Fruit fly (Drosophila melanogaster) whole organism, prepupa: ENCODE measurements around the gene dlp.

Experiments
- Blimp-1 ChIP-seq: fragments of 200-800 bp; sonication (Bioruptor generic); optimal IDR thresholded peaks from 3 replicates; lab custom pipeline; 2017; ENCODE audit warnings: missing biosample characterization, missing genetic modification characterization, mild to moderate bottlenecking, moderate library complexity, missing genetic modification reagents
- CG10631 ChIP-seq: fragments of 200-800 bp; sonication (Bioruptor generic); optimal IDR thresholded peaks from 2 replicates; lab custom pipeline; 2016; ENCODE audit warnings: missing biosample characterization, missing genetic modification characterization
- CG10669 ChIP-seq: fragments of 200-800 bp; sonication (Bioruptor generic); optimal IDR thresholded peaks from 3 replicates; lab custom pipeline; 2018; ENCODE audit warnings: missing biosample characterization, mild to moderate bottlenecking, missing genetic modification characterization, moderate library complexity
- CG11294 ChIP-seq: fragments of 200-800 bp; sonication (Bioruptor generic); IDR thresholded peaks from 2 replicates; pipeline ENCODE4 v1.3.6; 2022; ENCODE audit warnings: missing biosample characterization, missing genetic modification characterization
- CG11762 ChIP-seq: fragments of 200-800 bp; sonication (Bioruptor generic); optimal IDR thresholded peaks from 3 replicates; lab custom pipeline; 2016; ENCODE audit warnings: missing biosample characterization, missing genetic modification characterization; ENCODE audit not compliant: insufficient read depth
- CG11902 ChIP-seq: fragments of 200-800 bp; sonication (Bioruptor generic); optimal IDR thresholded peaks from 3 replicates; lab custom pipeline; 2016; ENCODE audit warnings: missing biosample characterization, missing genetic modification characterization
- CG15336 ChIP-seq: fragments of 200-800 bp; sonication (Bioruptor generic); IDR thresholded peaks from 2 replicates; pipeline ENCODE4 v1.3.6; 2022; ENCODE audit warnings: missing biosample characterization, missing genetic modification characterization
- CG1621 ChIP-seq: fragments of 200-800 bp; sonication (Bioruptor generic); optimal IDR thresholded peaks from 3 replicates; lab custom pipeline; 2018; ENCODE audit warnings: missing biosample characterization, mild to moderate bottlenecking, missing genetic modification characterization
- CG31627 ChIP-seq: fragments of 200-800 bp; sonication (Bioruptor generic); optimal IDR thresholded peaks from 3 replicates; lab custom pipeline; 2016; ENCODE audit warnings: missing biosample characterization, missing genetic modification characterization
- CG32006 ChIP-seq: fragments of 200-800 bp; sonication (Bioruptor generic); optimal IDR thresholded peaks from 3 replicates; lab custom pipeline; 2017; ENCODE audit warnings: missing biosample characterization, mild to moderate bottlenecking, missing genetic modification characterization
- CG34406 ChIP-seq: fragments of 200-800 bp; sonication (Bioruptor generic); optimal IDR thresholded peaks from 3 replicates; lab custom pipeline; 2016; ENCODE audit warnings: missing biosample characterization, missing genetic modification characterization
- CG6163 ChIP-seq: fragments of 200-800 bp; sonication (Bioruptor generic); IDR thresholded peaks from 3 replicates; pipeline ENCODE4 v1.3.6; 2022; ENCODE audit warnings: missing biosample characterization, missing genetic modification characterization
- CG9139 ChIP-seq: fragments of 200-800 bp; sonication (Bioruptor generic); optimal IDR thresholded peaks from 3 replicates; lab custom pipeline; 2017; ENCODE audit warnings: missing biosample characterization, mild to moderate bottlenecking, missing genetic modification characterization
- Eip75B ChIP-seq: fragments of 200-800 bp; sonication (Bioruptor generic); optimal IDR thresholded peaks from 3 replicates; lab custom pipeline; 2016; ENCODE audit warnings: missing biosample characterization, missing genetic modification characterization
- Eip78C ChIP-seq: fragments of 200-800 bp; sonication (Bioruptor generic); peaks from one replicate; lab custom pipeline; 2016; ENCODE audit warnings: missing biosample characterization, missing genetic modification characterization
- Eip93F ChIP-seq: fragments of 200-800 bp; sonication (Bioruptor generic); optimal IDR thresholded peaks from 2 replicates; lab custom pipeline; 2016; ENCODE audit warnings: missing biosample characterization, mild to moderate bottlenecking, missing genetic modification characterization
- Ets96B ChIP-seq: fragments of 200-800 bp; optimal IDR thresholded peaks from 2 replicates; lab custom pipeline; 2019; ENCODE audit warnings: missing biosample characterization, mild to moderate bottlenecking, missing genetic modification characterization, moderate library complexity
- Hr39 ChIP-seq: fragments of 200-800 bp; sonication (Bioruptor generic); optimal IDR thresholded peaks from 2 replicates; lab custom pipeline; 2016; ENCODE audit warnings: missing biosample characterization, missing genetic modification characterization
- Hr4 ChIP-seq: fragments of 200-800 bp; sonication (Bioruptor generic); optimal IDR thresholded peaks from 3 replicates; lab custom pipeline; 2016; ENCODE audit warnings: missing biosample characterization, missing genetic modification characterization
- Smox ChIP-seq: fragments of 200-800 bp; sonication (Bioruptor generic); optimal IDR thresholded peaks from 3 replicates; lab custom pipeline; 2016; ENCODE audit warnings: missing biosample characterization, missing genetic modification characterization
- Sox102F ChIP-seq: fragments of 200-800 bp; sonication (Bioruptor generic); optimal IDR thresholded peaks from 2 replicates; lab custom pipeline; 2016; ENCODE audit warnings: missing biosample characterization, mild to moderate bottlenecking, missing genetic modification characterization
- Sox14 ChIP-seq: fragments of 200-800 bp; sonication (Bioruptor generic); optimal IDR thresholded peaks from 3 replicates; lab custom pipeline; 2016; ENCODE audit warnings: missing biosample characterization, missing genetic modification characterization
- acj6 ChIP-seq: fragments of 200-800 bp; sonication (Bioruptor generic); optimal IDR thresholded peaks from 3 replicates; lab custom pipeline; 2016; ENCODE audit warnings: missing biosample characterization, missing genetic modification characterization
- dac ChIP-seq: fragments of 200-800 bp; sonication (Bioruptor generic); optimal IDR thresholded peaks from 2 replicates; lab custom pipeline; 2017; ENCODE audit warnings: missing biosample characterization, mild to moderate bottlenecking, missing genetic modification characterization
- fd85E ChIP-seq: fragments of 200-800 bp; sonication (Bioruptor generic); optimal IDR thresholded peaks from 3 replicates; lab custom pipeline; 2016; ENCODE audit warnings: missing biosample characterization, missing genetic modification characterization
- fkh ChIP-seq: fragments of 200-800 bp; sonication (Bioruptor generic); optimal IDR thresholded peaks from 3 replicates; lab custom pipeline; 2017; ENCODE audit warnings: missing biosample characterization, mild to moderate bottlenecking, missing genetic modification characterization, moderate library complexity
- net ChIP-seq: fragments of 200-800 bp; sonication (Bioruptor generic); optimal IDR thresholded peaks from 3 replicates; lab custom pipeline; 2016; ENCODE audit warnings: missing biosample characterization, missing genetic modification characterization
- pdm3 ChIP-seq: fragments of 200-800 bp; sonication (Bioruptor generic); optimal IDR thresholded peaks from 3 replicates; lab custom pipeline; 2016; ENCODE audit warnings: missing biosample characterization, missing genetic modification characterization
- svp ChIP-seq: fragments of 200-800 bp; sonication (Bioruptor generic); peaks from one replicate; lab custom pipeline; 2016; ENCODE audit warnings: missing biosample characterization, missing genetic modification characterization
- topi ChIP-seq: fragments of 200-800 bp; sonication (Bioruptor generic); optimal IDR thresholded peaks from 3 replicates; lab custom pipeline; 2016; ENCODE audit warnings: missing biosample characterization, missing genetic modification characterization

The dlp gene

dm6 chr3L:14631964-14632758 lies at the start of gene dlp, which contains the start of gene RecQ5 (continued):
- TF ChIP-seq CG1621 (tag; lab: Kevin White, UChicago) (peak; percentile 34), CG11902 (GFP tag; lab: Kevin White, UChicago) (peak; percentile 60), Ets96B (tag; lab: Kevin White, UChicago) (peak; percentile 73), CG34406 (peak; percentile 77), fd85E (GFP tag; lab: Kevin White, UChicago) (no peak), pdm3 (GFP tag; lab: Kevin White, UChicago) (peak; percentile 78), Blimp-1 (GFP tag; lab: Kevin White, UChicago) (no peak), CG6163 (GFP tag; lab: Robert Waterston, UW) (peak; percentile 74), CG11762 (GFP tag; lab: Kevin White, UChicago) (peak; percentile 70), CG15336 (GFP tag; lab: Robert Waterston, UW) (peak; percentile 71)

DNA sequence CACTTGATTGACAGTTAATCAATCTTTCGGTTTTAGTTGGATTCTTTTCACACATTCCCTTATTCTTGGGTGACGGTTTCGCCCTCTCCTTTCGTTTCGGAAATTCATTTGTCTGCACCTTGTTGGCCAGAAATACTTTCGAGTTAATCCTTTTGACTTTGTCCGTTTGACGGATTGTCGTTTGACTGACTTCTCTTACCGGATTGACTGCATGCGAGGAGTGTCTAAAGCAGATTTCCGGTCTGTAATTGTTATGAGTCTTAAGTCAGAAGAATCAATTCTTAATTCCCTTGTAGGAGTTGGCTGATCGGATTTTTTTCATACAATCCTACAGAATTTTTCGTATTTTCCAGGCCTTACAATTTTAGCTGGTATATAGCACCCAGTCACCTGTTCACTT lies 49.7 kb upstream of the dlp start:
- TF ChIP-seq Sox102F (GFP tag; lab: Kevin White, UChicago): no peak
- TF ChIP-seq CG32006 (GFP tag; lab: Kevin White, UChicago): no peak

DNA sequence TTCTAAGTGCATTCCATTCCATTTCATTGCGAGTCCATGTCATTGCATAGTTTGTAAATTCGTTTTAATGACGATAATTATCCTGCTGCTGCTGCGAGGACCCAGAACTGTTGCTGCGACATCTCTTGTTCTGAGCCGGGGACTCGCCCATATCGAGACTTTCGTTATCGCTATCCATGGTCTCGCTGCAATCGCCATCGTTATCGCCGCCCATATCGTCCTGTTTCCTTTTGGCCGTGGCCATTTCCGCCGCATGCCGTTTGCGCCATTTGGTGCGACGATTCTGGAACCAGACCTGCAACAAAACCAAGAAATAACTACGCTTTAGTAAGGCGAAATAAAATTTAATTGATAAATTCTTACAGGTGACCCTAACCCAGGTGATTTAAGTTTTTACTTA lies 48.6 kb upstream of the dlp start:
- no peak for TF ChIP-seq net (GFP tag; lab: Kevin White, UChicago)
- no peak for TF ChIP-seq CG11294 (GFP tag; lab: Robert Waterston, UW)
- no peak for TF ChIP-seq Eip75B (GFP tag; lab: Kevin White, UChicago)
- no peak for TF ChIP-seq CG11762 (GFP tag; lab: Kevin White, UChicago)
- TF ChIP-seq CG9139 (GFP tag; lab: Kevin White, UChicago): no peak
- TF ChIP-seq, all 60 proteins: peak for 0

DNA sequence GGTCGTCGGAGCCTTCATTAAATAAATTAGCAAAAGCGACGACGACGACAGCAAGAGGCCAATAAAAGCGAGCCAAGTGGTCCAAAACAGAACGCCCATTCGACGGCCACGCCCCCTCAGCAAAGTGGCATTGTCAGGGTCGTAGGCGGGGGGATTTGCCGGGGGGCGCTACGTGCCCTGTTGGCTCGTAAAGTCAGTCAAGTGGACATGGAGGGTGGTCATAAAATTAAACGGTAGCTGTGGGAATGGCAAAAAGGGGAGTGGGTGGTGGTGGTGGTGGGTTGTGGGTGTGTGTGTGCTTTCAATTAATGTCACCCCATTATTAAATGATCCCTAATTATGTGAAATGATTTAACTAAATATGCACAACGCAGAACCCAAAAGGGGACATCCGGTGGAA lies 41.4 kb upstream of the dlp start:
- TF ChIP-seq Eip93F (GFP tag; lab: Kevin White, UChicago) (no peak), dac (GFP tag; lab: Kevin White, UChicago) (no peak), Hr4 (GFP tag; lab: Kevin White, UChicago) (no peak), CG9139 (GFP tag; lab: Kevin White, UChicago) (no peak), Sox14 (GFP tag; lab: Kevin White, UChicago) (no peak), CG11762 (GFP tag; lab: Kevin White, UChicago) (no peak), CG11294 (GFP tag; lab: Robert Waterston, UW) (no peak), CG10669 (GFP tag; lab: Kevin White, UChicago) (no peak), CG31627 (GFP tag; lab: Kevin White, UChicago) (no peak), CG11902 (GFP tag; lab: Kevin White, UChicago) (no peak), acj6 (GFP tag; lab: Kevin White, UChicago) (no peak), net (GFP tag; lab: Kevin White, UChicago) (no peak), Eip78C (GFP tag; lab: Kevin White, UChicago) (no peak), CG10631 (GFP tag; lab: Kevin White, UChicago) (no peak), CG32006 (GFP tag; lab: Kevin White, UChicago) (no peak), topi (GFP tag; lab: Kevin White, UChicago) (no peak), Smox (no peak), svp (GFP tag; lab: Kevin White, UChicago) (no peak), Ets96B (tag; lab: Kevin White, UChicago) (no peak), Hr39 (GFP tag; lab: Kevin White, UChicago) (no peak)

DNA sequence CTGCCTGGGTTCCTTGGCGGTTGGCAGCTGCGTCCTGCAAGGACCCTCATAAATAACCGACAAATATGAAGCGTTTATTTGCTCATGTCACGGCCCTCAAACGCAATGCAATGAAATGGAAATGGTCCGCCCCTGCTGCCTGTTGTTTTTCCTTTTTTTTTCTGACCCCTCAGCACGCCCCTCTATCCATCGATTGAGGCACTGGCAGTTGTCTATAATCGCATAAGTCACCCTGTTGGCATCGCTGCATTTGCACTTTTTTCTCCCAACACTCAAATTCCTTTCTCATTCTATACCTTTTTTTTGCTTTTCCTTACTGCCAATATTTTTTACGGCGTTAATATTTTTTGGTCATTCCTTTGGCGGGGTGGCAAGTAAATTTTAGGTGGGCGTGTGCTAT lies 40.2 kb upstream of the dlp start:
- no peak for TF ChIP-seq CG11902 (GFP tag; lab: Kevin White, UChicago)
- TF ChIP-seq, all 60 proteins: peak for 0

DNA sequence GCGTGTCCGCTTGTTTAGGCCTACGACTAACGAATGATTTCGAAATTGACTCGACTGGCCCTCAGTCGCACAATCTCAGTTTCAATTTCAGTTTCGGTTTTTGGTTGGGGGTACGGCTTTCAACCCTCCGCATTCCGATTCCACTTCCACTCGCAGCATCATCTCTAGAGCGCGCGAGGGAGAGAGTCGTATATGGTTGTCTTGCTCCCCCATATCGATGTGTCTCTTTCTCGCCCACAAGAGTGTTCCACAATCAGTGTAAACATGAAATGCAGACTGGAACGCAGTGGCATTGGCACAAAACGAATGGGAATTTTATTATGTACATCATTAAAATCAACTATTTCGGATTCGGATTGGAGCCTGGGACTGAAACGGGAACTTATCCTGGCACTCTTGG lies 32.9 kb upstream of the dlp start, which contains the start of gene HGTX:
TSS of gene HGTX (minus strand) at position 38 of the 400 bp plus-strand sequence.
- TF ChIP-seq fkh (GFP tag; lab: Kevin White, UChicago): peak; percentile 73
- no peak for TF ChIP-seq CG11902 (GFP tag; lab: Kevin White, UChicago)
